Fruit fly (Drosophila melanogaster) whole organism, prepupa: Measurements from ENCODE around the gene CG43816.

Experiments used
- Blimp-1 ChIP-seq: fragments of 200-800 bp; sonication (Bioruptor generic); optimal IDR thresholded peaks from 3 replicates; lab custom pipeline; 2017; ENCODE audit warnings: missing biosample characterization, missing genetic modification characterization, mild to moderate bottlenecking, moderate library complexity, missing genetic modification reagents
- CG11902 ChIP-seq: fragments of 200-800 bp; sonication (Bioruptor generic); optimal IDR thresholded peaks from 3 replicates; lab custom pipeline; 2016; ENCODE audit warnings: missing biosample characterization, missing genetic modification characterization
- CG16779 ChIP-seq: fragments of 200-800 bp; sonication (Bioruptor generic); optimal IDR thresholded peaks from 3 replicates; lab custom pipeline; 2017; ENCODE audit warnings: missing biosample characterization, mild to moderate bottlenecking, missing genetic modification characterization
- CG31627 ChIP-seq: fragments of 200-800 bp; sonication (Bioruptor generic); optimal IDR thresholded peaks from 3 replicates; lab custom pipeline; 2016; ENCODE audit warnings: missing biosample characterization, missing genetic modification characterization
- CG32006 ChIP-seq: fragments of 200-800 bp; sonication (Bioruptor generic); optimal IDR thresholded peaks from 3 replicates; lab custom pipeline; 2017; ENCODE audit warnings: missing biosample characterization, mild to moderate bottlenecking, missing genetic modification characterization
- CG4318 ChIP-seq: fragments of 200-800 bp; sonication (Bioruptor generic); optimal IDR thresholded peaks from 3 replicates; lab custom pipeline; 2017; ENCODE audit warnings: missing biosample characterization, mild to moderate bottlenecking, missing genetic modification characterization
- CG6276 ChIP-seq: fragments of 200-800 bp; sonication (Bioruptor generic); optimal IDR thresholded peaks from 2 replicates; lab custom pipeline; 2017; ENCODE audit warnings: missing biosample characterization, mild to moderate bottlenecking, missing genetic modification characterization
- CG6792 ChIP-seq: fragments of 200-800 bp; sonication (Bioruptor generic); optimal IDR thresholded peaks from 3 replicates; lab custom pipeline; 2016; ENCODE audit warnings: missing biosample characterization, missing genetic modification characterization
- CG6808 ChIP-seq: fragments of 200-800 bp; sonication (Bioruptor generic); optimal IDR thresholded peaks from 3 replicates; lab custom pipeline; 2017; ENCODE audit warnings: missing biosample characterization, missing genetic modification characterization, mild to moderate bottlenecking, moderate library complexity, missing genetic modification reagents
- CG8119 ChIP-seq: fragments of 200-800 bp; sonication (Bioruptor generic); IDR thresholded peaks from 3 replicates; pipeline ENCODE4 v1.3.6; 2022; ENCODE audit warnings: missing biosample characterization, missing genetic modification characterization
- CG8319 ChIP-seq: fragments of 200-800 bp; sonication (Bioruptor generic); optimal IDR thresholded peaks from 3 replicates; lab custom pipeline; 2016; ENCODE audit warnings: missing biosample characterization, missing genetic modification characterization
- CG8632 ChIP-seq: fragments of 200-800 bp; sonication (Bioruptor generic); optimal IDR thresholded peaks from 3 replicates; lab custom pipeline; 2016; ENCODE audit warnings: missing biosample characterization, missing genetic modification characterization
- Eip78C ChIP-seq: fragments of 200-800 bp; sonication (Bioruptor generic); peaks from one replicate; lab custom pipeline; 2016; ENCODE audit warnings: missing biosample characterization, missing genetic modification characterization
- Eip93F ChIP-seq: fragments of 200-800 bp; sonication (Bioruptor generic); optimal IDR thresholded peaks from 2 replicates; lab custom pipeline; 2016; ENCODE audit warnings: missing biosample characterization, mild to moderate bottlenecking, missing genetic modification characterization
- Hr39 ChIP-seq: fragments of 200-800 bp; sonication (Bioruptor generic); optimal IDR thresholded peaks from 2 replicates; lab custom pipeline; 2016; ENCODE audit warnings: missing biosample characterization, missing genetic modification characterization
- Met ChIP-seq: fragments of 200-800 bp; sonication (Bioruptor generic); optimal IDR thresholded peaks from 3 replicates; lab custom pipeline; 2016; ENCODE audit warnings: missing biosample characterization, missing genetic modification characterization
- Sox15 ChIP-seq: fragments of 200-800 bp; sonication (Bioruptor generic); optimal IDR thresholded peaks from 3 replicates; lab custom pipeline; 2016; ENCODE audit warnings: missing biosample characterization, missing genetic modification characterization
- acj6 ChIP-seq: fragments of 200-800 bp; sonication (Bioruptor generic); optimal IDR thresholded peaks from 3 replicates; lab custom pipeline; 2016; ENCODE audit warnings: missing biosample characterization, missing genetic modification characterization
- eg ChIP-seq: fragments of 200-800 bp; sonication (Bioruptor generic); IDR thresholded peaks from 3 replicates; pipeline ENCODE4 v1.3.6; 2022; ENCODE audit warnings: missing biosample characterization, missing genetic modification characterization
- esn ChIP-seq: fragments of 200-800 bp; sonication (Bioruptor generic); optimal IDR thresholded peaks from 2 replicates; lab custom pipeline; 2016; ENCODE audit warnings: missing biosample characterization, mild to moderate bottlenecking, missing genetic modification characterization, moderate library complexity
- fd59A ChIP-seq: fragments of 200-800 bp; sonication (Bioruptor generic); optimal IDR thresholded peaks from 2 replicates; lab custom pipeline; 2017; ENCODE audit warnings: missing biosample characterization, mild to moderate bottlenecking, missing genetic modification characterization, missing genetic modification reagents
- spab ChIP-seq: fragments of 200-800 bp; sonication (Bioruptor generic); optimal IDR thresholded peaks from 2 replicates; lab custom pipeline; 2017; ENCODE audit warnings: missing biosample characterization, mild to moderate bottlenecking, missing genetic modification characterization, missing genetic modification reagents
- svp ChIP-seq: fragments of 200-800 bp; sonication (Bioruptor generic); peaks from one replicate; lab custom pipeline; 2016; ENCODE audit warnings: missing biosample characterization, missing genetic modification characterization

CG43816 gene

dm6 chr2L:16006179-16006578 is 2.1 kb downstream of the CG43816 start, which contains the start of gene CG31820:
CG31820 (minus strand) TSS chr2L:16006279.
- TF ChIP-seq Blimp-1 (GFP tag; lab: Kevin White, UChicago), result no peak

DNA sequence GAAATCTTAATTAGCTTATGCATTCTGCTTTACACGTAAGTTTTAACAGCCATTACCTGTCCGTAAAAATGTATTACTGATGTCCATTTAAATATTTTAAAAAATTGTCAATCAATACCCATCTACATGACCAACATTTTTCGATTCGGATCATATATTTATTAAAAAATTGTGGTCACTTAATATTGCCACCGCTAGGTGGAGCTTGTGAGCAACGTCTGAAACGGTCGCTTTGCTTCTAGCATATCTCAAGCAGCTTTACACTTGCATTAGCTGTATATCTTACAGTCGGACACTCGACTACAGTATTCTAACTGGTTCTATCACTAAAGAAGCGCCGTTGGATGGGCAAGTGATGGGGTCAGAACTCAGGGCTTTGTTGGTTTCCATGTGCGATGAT is 22.6 kb downstream of the CG43816 start:
- no peak for TF ChIP-seq CG31627 (GFP tag; lab: Kevin White, UChicago)
- TF ChIP-seq CG11902 (GFP tag; lab: Kevin White, UChicago), result no peak
- no peak for TF ChIP-seq svp (GFP tag; lab: Kevin White, UChicago)
- no peak for TF ChIP-seq Eip93F
- TF ChIP-seq eg, result no peak
- no peak for TF ChIP-seq Hr39 (GFP tag; lab: Kevin White, UChicago)
- TF ChIP-seq CG6808 (GFP tag; lab: Kevin White, UChicago), result no peak
- TF ChIP-seq CG16779 (tag; lab: Kevin White, UChicago), result no peak
- no peak for TF ChIP-seq CG8319 (GFP tag; lab: Kevin White, UChicago)
- no peak for TF ChIP-seq spab (GFP tag; lab: Kevin White, UChicago)
- TF ChIP-seq Eip78C (GFP tag; lab: Kevin White, UChicago), result no peak
- TF ChIP-seq Met (GFP tag; lab: Kevin White, UChicago), result no peak
- no peak for TF ChIP-seq CG32006 (GFP tag; lab: Kevin White, UChicago)
- TF ChIP-seq Sox15 (GFP tag; lab: Kevin White, UChicago), result no peak

dm6 chr2L:16040255-16040654 is 36.1 kb downstream of the CG43816 start:
- TF ChIP-seq CG8119 (no peak), Hr39 (GFP tag; lab: Kevin White, UChicago) (peak; percentile 2)
- TF ChIP-seq, all 60 proteins: peak for 1

- TF ChIP-seq acj6 (GFP tag; lab: Kevin White, UChicago) (no peak), CG8632 (GFP tag; lab: Kevin White, UChicago) (no peak), svp (GFP tag; lab: Kevin White, UChicago) (peak; percentile 8), CG6792 (GFP tag; lab: Kevin White, UChicago) (no peak)
- TF ChIP-seq, all 60 proteins: peak for 1
Measured at dm6 chr2L:16041727-16042126, 37.6 kb downstream of the CG43816 start, which contains the start of the genes BicC and CG45084. BicC (plus strand) TSS chr2L:16042047. CG45084 (plus strand) TSS chr2L:16042047.

DNA sequence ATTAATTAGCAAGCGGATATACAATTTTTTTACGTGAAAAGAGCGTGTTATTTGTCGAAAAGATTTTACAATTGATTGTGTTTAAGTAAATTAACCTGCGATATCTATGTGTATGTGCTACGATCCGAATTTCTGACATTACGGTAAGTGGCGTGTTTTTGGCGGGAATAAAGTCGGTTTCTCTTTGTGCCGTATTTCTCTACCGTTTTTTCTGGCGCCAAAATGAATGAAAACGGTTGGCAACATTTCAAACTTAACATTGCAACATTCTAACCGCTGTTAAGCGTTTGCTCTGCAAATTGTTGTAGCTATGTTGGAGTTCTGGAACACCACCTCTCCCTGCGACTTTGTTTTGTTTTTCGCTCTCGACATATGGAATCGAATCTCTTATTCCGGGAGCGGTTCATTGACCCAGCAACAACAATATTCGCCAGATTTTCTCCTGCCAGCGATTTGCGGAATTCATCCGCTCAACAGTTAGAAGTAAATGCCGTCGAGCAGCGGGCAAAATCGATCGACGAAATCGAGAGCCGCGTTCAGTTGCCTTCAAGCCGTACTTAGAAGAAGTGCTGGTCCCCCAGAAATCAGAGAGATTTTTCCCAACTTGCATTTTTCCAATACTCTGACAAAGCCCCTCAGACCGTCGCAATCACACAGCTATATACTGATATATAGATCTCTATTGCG is 38.4 kb downstream of the CG43816 start:
- TF ChIP-seq esn (GFP tag; lab: Kevin White, UChicago) (no peak), CG4318 (no peak), fd59A (GFP tag; lab: Kevin White, UChicago) (no peak), CG6276 (no peak)

DNA sequence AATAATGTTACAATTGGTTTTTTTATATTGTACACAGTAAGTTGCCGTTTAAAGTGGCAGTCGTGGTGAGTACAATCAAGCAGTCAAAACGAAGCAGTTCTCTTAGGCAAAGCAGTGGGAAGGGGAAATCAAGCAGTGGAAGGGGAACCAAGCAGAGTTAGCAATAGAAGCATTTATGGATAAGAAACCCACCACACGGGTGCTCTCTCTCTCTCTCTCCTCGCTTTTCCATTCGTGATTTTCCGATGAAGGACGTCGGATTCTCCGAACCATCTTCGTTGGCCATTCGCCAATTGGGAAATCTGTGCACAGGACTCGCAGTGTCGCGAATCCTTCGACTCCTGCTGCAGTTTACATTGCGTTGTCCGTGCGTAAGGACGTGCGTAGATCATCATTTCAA is 45.5 kb downstream of the CG43816 start, which contains the start of gene beat-Ia:
Gene beat-Ia, plus strand, starts transcription at position 319 of the 400 bp plus-strand sequence.
- TF ChIP-seq Eip93F (no peak), svp (GFP tag; lab: Kevin White, UChicago) (peak; percentile 38)
